Fruit fly (Drosophila melanogaster) whole organism, embryonic: ENCODE data around the gene Mgat3.

ENCODE experiments used
- Abd-B ChIP-seq: fragments of 200-800 bp; sonication (Bioruptor generic); optimal IDR thresholded peaks from 2 replicates; lab custom pipeline; 2018; ENCODE audit warnings: missing biosample characterization, mild to moderate bottlenecking, missing genetic modification characterization, moderate library complexity
- CG10274 ChIP-seq: fragments of 200-800 bp; sonication (Bioruptor generic); optimal IDR thresholded peaks from 3 replicates; lab custom pipeline; 2017; ENCODE audit warnings: missing biosample characterization, mild to moderate bottlenecking, missing genetic modification characterization
- CG11456 ChIP-seq: fragments of 200-800 bp; sonication (Bioruptor generic); IDR thresholded peaks from 3 replicates; pipeline ENCODE4 v1.3.6; 2022; ENCODE audit warnings: missing biosample characterization, missing genetic modification characterization
- CG11696 ChIP-seq: fragments of 200-800 bp; sonication (Bioruptor generic); IDR thresholded peaks from 2 replicates; pipeline ENCODE4 v1.3.6; 2022; ENCODE audit warnings: missing biosample characterization, missing genetic modification characterization
- CG12155 ChIP-seq: fragments of 200-800 bp; sonication (Bioruptor generic); optimal IDR thresholded peaks from 3 replicates; lab custom pipeline; 2016; ENCODE audit warnings: missing biosample characterization, missing genetic modification characterization
- CG12391 ChIP-seq: fragments of 200-800 bp; sonication (Bioruptor generic); optimal IDR thresholded peaks from 3 replicates; lab custom pipeline; 2018; ENCODE audit warnings: missing biosample characterization, mild to moderate bottlenecking, missing genetic modification characterization, moderate library complexity
- CG12744 ChIP-seq: fragments of 200-800 bp; sonication (Bioruptor generic); optimal IDR thresholded peaks from 2 replicates; lab custom pipeline; 2016; ENCODE audit warnings: missing biosample characterization, missing genetic modification characterization
- CG12942 ChIP-seq: fragments of 200-800 bp; sonication (Bioruptor generic); optimal IDR thresholded peaks from 3 replicates; lab custom pipeline; 2016; ENCODE audit warnings: missing biosample characterization, missing genetic modification characterization
- CG15269 ChIP-seq: fragments of 200-800 bp; sonication (Bioruptor generic); optimal IDR thresholded peaks from 2 replicates; lab custom pipeline; 2018; ENCODE audit warnings: missing biosample characterization, mild to moderate bottlenecking, missing genetic modification characterization, moderate library complexity
- CG15479 ChIP-seq: fragments of 200-800 bp; sonication (Bioruptor generic); optimal IDR thresholded peaks from 3 replicates; lab custom pipeline; 2019; ENCODE audit warnings: missing biosample characterization, mild to moderate bottlenecking, missing genetic modification characterization, moderate library complexity
- CG15601 ChIP-seq: fragments of 200-800 bp; sonication (Bioruptor generic); optimal IDR thresholded peaks from 3 replicates; lab custom pipeline; 2019; ENCODE audit warnings: missing biosample characterization, mild to moderate bottlenecking, missing genetic modification characterization, moderate library complexity
- CG17385 ChIP-seq: fragments of 200-800 bp; sonication (Bioruptor generic); optimal IDR thresholded peaks from 3 replicates; lab custom pipeline; 2018; ENCODE audit warnings: missing biosample characterization, mild to moderate bottlenecking, missing genetic modification characterization
- CG17802 ChIP-seq: fragments of 200-800 bp; sonication (Bioruptor generic); optimal IDR thresholded peaks from 2 replicates; lab custom pipeline; 2018; ENCODE audit warnings: missing biosample characterization, mild to moderate bottlenecking, missing genetic modification characterization, moderate library complexity
- CG17912 ChIP-seq: fragments of 200-800 bp; sonication (Bioruptor generic); optimal IDR thresholded peaks from 2 replicates; lab custom pipeline; 2018; ENCODE audit warnings: missing biosample characterization, mild to moderate bottlenecking, missing genetic modification characterization
- CG31388 ChIP-seq: fragments of 200-800 bp; sonication (Bioruptor generic); optimal IDR thresholded peaks from 2 replicates; lab custom pipeline; 2016; ENCODE audit warnings: missing biosample characterization, missing genetic modification characterization
- CG33557 ChIP-seq: fragments of 200-800 bp; sonication (Bioruptor generic); optimal IDR thresholded peaks from 2 replicates; lab custom pipeline; 2019; ENCODE audit warnings: missing biosample characterization, mild to moderate bottlenecking, missing genetic modification characterization, moderate library complexity
- CG34224 ChIP-seq: fragments of 200-800 bp; sonication (Bioruptor generic); IDR thresholded peaks from 3 replicates; pipeline ENCODE4 v1.3.6; 2022; ENCODE audit warnings: missing biosample characterization, missing genetic modification characterization; ENCODE audit not compliant: partially characterized antibody
- CG34376 ChIP-seq: fragments of 200-800 bp; sonication (Bioruptor generic); optimal IDR thresholded peaks from 2 replicates; lab custom pipeline; 2018; ENCODE audit warnings: missing biosample characterization, mild to moderate bottlenecking, missing genetic modification characterization
- CG4730 ChIP-seq: fragments of 200-800 bp; sonication (Bioruptor generic); IDR thresholded peaks from 2 replicates; pipeline ENCODE4 v1.3.6; 2022; ENCODE audit warnings: missing biosample characterization, missing genetic modification characterization
- CG5180 ChIP-seq: fragments of 200-800 bp; sonication (Bioruptor generic); optimal IDR thresholded peaks from 3 replicates; lab custom pipeline; 2017; ENCODE audit warnings: missing biosample characterization, missing genetic modification characterization, mild to moderate bottlenecking, moderate library complexity, missing genetic modification reagents
- CG6689 ChIP-seq: fragments of 200-800 bp; sonication (Bioruptor generic); IDR thresholded peaks from 2 replicates; pipeline ENCODE4 v1.3.6; 2022; ENCODE audit warnings: missing biosample characterization, missing genetic modification characterization
- CG8388 ChIP-seq: fragments of 200-800 bp; sonication (Bioruptor generic); optimal IDR thresholded peaks from 2 replicates; lab custom pipeline; 2019; ENCODE audit warnings: missing biosample characterization, mild to moderate bottlenecking, missing genetic modification characterization, moderate library complexity
- Dfd ChIP-seq, 2 experiments: fragments of >200 bp; optimal IDR thresholded peaks; 2 replicates each; lab custom pipeline; 2017; ENCODE audit warnings: missing biosample characterization in 2 of 2, missing genetic modification characterization in 2 of 2
- Dll ChIP-seq: fragments of 200-800 bp; sonication (Bioruptor generic); IDR thresholded peaks from 4 replicates; pipeline ENCODE4 v1.3.6; 2022; ENCODE audit warnings: missing biosample characterization, missing genetic modification characterization; ENCODE audit not compliant: partially characterized antibody
- E2f1 ChIP-seq: fragments of 200-800 bp; sonication (Bioruptor generic); IDR thresholded peaks from 2 replicates; pipeline ENCODE4 v1.3.6; 2022; ENCODE audit warnings: missing biosample characterization, missing genetic modification characterization
- E2f2 ChIP-seq: fragments of 200-800 bp; sonication (Bioruptor generic); IDR thresholded peaks from 2 replicates; pipeline ENCODE4 v1.3.6; 2022; ENCODE audit warnings: missing biosample characterization, missing genetic modification characterization
- Eip74EF ChIP-seq, 2 experiments: fragments of 200-800 bp in 1 of 2; fragments of >200 bp in 1 of 2; sonication (Bioruptor generic) in 1 of 2; optimal IDR thresholded peaks; 2 replicates each; lab custom pipeline; 2017 to 2019; ENCODE audit warnings: missing biosample characterization in 2 of 2, missing genetic modification characterization in 2 of 2, mild to moderate bottlenecking in 1 of 2, moderate library complexity in 1 of 2
- Ets97D ChIP-seq: fragments of 200-800 bp; sonication (Bioruptor generic); optimal IDR thresholded peaks from 3 replicates; lab custom pipeline; 2016; ENCODE audit warnings: missing biosample characterization, missing genetic modification characterization
- HmgD ChIP-seq: fragments of 200-800 bp; sonication (Bioruptor generic); optimal IDR thresholded peaks from 3 replicates; lab custom pipeline; 2016; ENCODE audit warnings: missing biosample characterization, missing genetic modification characterization
- HmgZ ChIP-seq: fragments of 200-800 bp; sonication (Bioruptor generic); optimal IDR thresholded peaks from 2 replicates; lab custom pipeline; 2018; ENCODE audit warnings: missing biosample characterization, mild to moderate bottlenecking, missing genetic modification characterization
- Med ChIP-seq: fragments of 200-800 bp; sonication (Bioruptor generic); peaks from one replicate; lab custom pipeline; 2016; ENCODE audit warnings: missing biosample characterization, missing genetic modification characterization, mild to moderate bottlenecking, inconsistent platforms, moderate library complexity
- Mrtf ChIP-seq: fragments of 200-800 bp; sonication (Bioruptor generic); IDR thresholded peaks from 3 replicates; pipeline ENCODE4 v1.3.6; 2022; ENCODE audit warnings: missing biosample characterization, missing genetic modification characterization
- Side ChIP-seq: fragments of 200-800 bp; sonication (Bioruptor generic); optimal IDR thresholded peaks from 2 replicates; lab custom pipeline; 2016; ENCODE audit warnings: missing biosample characterization, missing genetic modification characterization
- Stat92E ChIP-seq, 3 experiments: fragments of >200 bp in 2 of 3; fragments of 200-800 bp in 1 of 3; sonication (Bioruptor generic) in 1 of 3; optimal IDR thresholded peaks; 2 replicates each; lab custom pipeline; 2017 to 2019; ENCODE audit warnings: missing biosample characterization in 3 of 3, missing genetic modification characterization in 3 of 3, mild to moderate bottlenecking in 1 of 3, moderate library complexity in 1 of 3
- ab ChIP-seq: fragments of 200-800 bp; sonication (Bioruptor generic); optimal IDR thresholded peaks from 2 replicates; lab custom pipeline; 2016; ENCODE audit warnings: missing biosample characterization, missing genetic modification characterization
- al ChIP-seq: fragments of 200-800 bp; sonication (Bioruptor generic); IDR thresholded peaks from 2 replicates; pipeline ENCODE4 v1.3.6; 2022; ENCODE audit warnings: missing biosample characterization, missing genetic modification characterization
- ara ChIP-seq: fragments of 200-800 bp; sonication (Bioruptor generic); IDR thresholded peaks from 2 replicates; pipeline ENCODE4 v1.3.6; 2022; ENCODE audit warnings: missing biosample characterization, missing genetic modification characterization
- btn ChIP-seq: fragments of 200-800 bp; sonication (Bioruptor generic); optimal IDR thresholded peaks from 2 replicates; lab custom pipeline; 2016; ENCODE audit warnings: missing biosample characterization, missing genetic modification characterization
- gem ChIP-seq: fragments of 200-800 bp; sonication (Bioruptor generic); optimal IDR thresholded peaks from 2 replicates; lab custom pipeline; 2019; ENCODE audit warnings: missing biosample characterization, mild to moderate bottlenecking, missing genetic modification characterization, moderate library complexity
- lmd ChIP-seq: fragments of 200-800 bp; sonication (Bioruptor generic); IDR thresholded peaks from 2 replicates; pipeline ENCODE4 v1.3.6; 2022; ENCODE audit warnings: missing biosample characterization, missing genetic modification characterization
- pita ChIP-seq: fragments of 200-800 bp; sonication (Bioruptor generic); optimal IDR thresholded peaks from 2 replicates; lab custom pipeline; 2017; ENCODE audit warnings: missing biosample characterization, mild to moderate bottlenecking, missing genetic modification characterization
- salm ChIP-seq: fragments of 200-800 bp; sonication (Bioruptor generic); optimal IDR thresholded peaks from 2 replicates; lab custom pipeline; 2018; ENCODE audit warnings: missing biosample characterization, mild to moderate bottlenecking, missing genetic modification characterization
- sens-2 ChIP-seq: fragments of 200-800 bp; sonication (Bioruptor generic); IDR thresholded peaks from 2 replicates; pipeline ENCODE4 v1.3.6; 2022; ENCODE audit warnings: missing biosample characterization, missing genetic modification characterization
- sob ChIP-seq: fragments of 200-800 bp; sonication (Bioruptor generic); IDR thresholded peaks from 2 replicates; pipeline ENCODE4 v1.3.6; 2022; ENCODE audit warnings: missing biosample characterization, missing genetic modification characterization
- stc ChIP-seq: fragments of 200-800 bp; sonication (Bioruptor generic); IDR thresholded peaks from 2 replicates; pipeline ENCODE4 v1.3.6; 2022; ENCODE audit warnings: missing biosample characterization, missing genetic modification characterization
- sug ChIP-seq: fragments of 200-800 bp; optimal IDR thresholded peaks from 2 replicates; lab custom pipeline; 2019; ENCODE audit warnings: missing biosample characterization, mild to moderate bottlenecking, missing genetic modification characterization, moderate library complexity
- ttk ChIP-seq: fragments of 200-800 bp; sonication (Bioruptor generic); IDR thresholded peaks from 2 replicates; pipeline ENCODE4 v2.1.2; 2022; ENCODE audit warnings: missing biosample characterization, missing genetic modification characterization
- twi ChIP-seq: fragments of 200-800 bp; optimal IDR thresholded peaks from 2 replicates; lab custom pipeline; 2019; ENCODE audit warnings: missing biosample characterization, mild to moderate bottlenecking, missing genetic modification characterization, moderate library complexity
- unpg ChIP-seq: fragments of 200-800 bp; sonication (Bioruptor generic); optimal IDR thresholded peaks from 3 replicates; lab custom pipeline; 2018; ENCODE audit warnings: missing biosample characterization, mild to moderate bottlenecking, missing genetic modification characterization, moderate library complexity

The Mgat3 gene

DNA sequence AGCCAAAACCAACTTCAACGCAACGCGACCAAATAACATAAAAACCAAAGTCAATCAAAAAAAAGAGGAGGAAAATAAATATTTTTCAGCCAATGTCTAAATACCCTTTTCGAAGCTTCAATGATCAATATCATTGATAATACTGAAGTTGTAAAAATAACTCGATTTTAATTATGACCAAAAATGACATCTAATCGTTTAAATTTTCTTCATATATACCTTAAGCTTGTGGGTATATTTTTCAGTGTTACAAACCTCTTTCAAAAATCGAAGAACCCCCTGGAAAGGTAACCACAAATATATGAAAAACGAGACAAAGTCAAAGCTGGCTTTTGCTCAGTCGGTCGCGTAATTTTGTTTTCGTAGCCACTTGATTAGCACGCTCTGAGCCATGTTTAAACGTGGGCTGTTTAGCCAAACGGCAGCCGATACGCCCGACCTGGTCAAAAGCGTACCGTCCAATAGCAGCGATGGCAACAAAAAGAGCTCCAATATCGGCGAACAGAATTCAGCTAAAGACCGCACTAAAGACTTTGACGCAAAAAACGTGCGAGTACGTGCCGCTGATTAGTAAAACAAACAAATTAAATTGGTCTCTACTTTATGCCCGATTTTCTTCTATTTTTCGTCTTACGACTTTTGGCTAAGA, 37.2 kb downstream of the Mgat3 start (continued):
- TF ChIP-seq CG12744 (GFP tag; lab: Kevin White, UChicago) (peak; percentile 71), CG11456 (GFP tag; lab: Robert Waterston, UW) (peak; percentile 81), E2f2 (GFP tag; lab: Robert Waterston, UW) (peak; percentile 61), CG11696 (GFP tag; lab: Robert Waterston, UW) (peak; percentile 68), Eip74EF (GFP tag; optimal IDR thresholded peaks at IDR 0.05; lab: Kevin White, UChicago) (peak in 1 of 2 experiments; percentile 68), CG12155 (GFP tag; lab: Kevin White, UChicago) (peak; percentile 66), CG5180 (GFP tag; lab: Kevin White, UChicago) (peak; percentile 45), CG15269 (peak; percentile 84), Side (GFP tag; lab: Kevin White, UChicago) (peak; percentile 63), CG34376 (GFP tag; lab: Kevin White, UChicago) (peak; percentile 57), Dll (no peak), ab (GFP tag; lab: Kevin White, UChicago) (no peak), Mrtf (GFP tag; lab: Robert Waterston, UW) (peak; percentile 80; the same call in 2 of the 3 replicates), sens-2 (peak; percentile 39; the same call in 1 of the 2 replicates), gem (peak; percentile 86), CG15479 (GFP tag; lab: Kevin White, UChicago) (no peak), CG17912 (GFP tag; lab: Kevin White, UChicago) (no peak), ara (no peak), Stat92E (GFP tag; optimal IDR thresholded peaks at IDR 0.05; lab: Kevin White, UChicago) (no peak), CG6689 (GFP tag; lab: Robert Waterston, UW) (peak; percentile 74), CG33557 (GFP tag; lab: Kevin White, UChicago) (no peak), CG8388 (GFP tag; lab: Kevin White, UChicago) (peak; percentile 27), HmgZ (tag; lab: Kevin White, UChicago) (peak; percentile 54), al (GFP tag; lab: Robert Waterston, UW) (peak; percentile 88), HmgD (GFP tag; lab: Kevin White, UChicago) (no peak), E2f1 (peak; percentile 74), Abd-B (GFP tag; lab: Kevin White, UChicago) (peak; percentile 76), unpg (peak; percentile 84), CG15601 (tag; lab: Kevin White, UChicago) (peak; percentile 8), stc (GFP tag; lab: Robert Waterston, UW) (peak; percentile 73), lmd (GFP tag; lab: Robert Waterston, UW) (peak; percentile 82; the same call in 1 of the 2 replicates), sug (tag; lab: Kevin White, UChicago) (peak; percentile 71), CG31388 (GFP tag; lab: Kevin White, UChicago) (no peak), Med (GFP tag; lab: Kevin White, UChicago) (peak; percentile 95), sob (GFP tag; lab: Robert Waterston, UW) (peak; percentile 88), CG17802 (no peak), CG17385 (GFP tag; lab: Kevin White, UChicago) (peak; percentile 66), CG10274 (peak; percentile 70), CG34224 (GFP tag; lab: Robert Waterston, UW) (no peak), CG4730 (GFP tag; lab: Robert Waterston, UW) (peak; percentile 76), twi (no peak), CG12942 (GFP tag; lab: Kevin White, UChicago) (peak; percentile 58), Dfd (GFP tag; optimal IDR thresholded peaks at IDR 0.05; lab: Kevin White, UChicago) (no peak), salm (tag; lab: Kevin White, UChicago) (no peak), Ets97D (peak; percentile 19), pita (GFP tag; lab: Kevin White, UChicago) (no peak), btn (GFP tag; lab: Kevin White, UChicago) (no peak), CG12391 (no peak), ttk (GFP tag; lab: Robert Waterston, UW) (peak; percentile 76)
